Worm (Caenorhabditis elegans) whole organism, L2 larva: Measurements from ENCODE around the gene spig-3.

Source experiments
- R02D3.7 ChIP-seq: fragments of 150-350 bp; optimal IDR thresholded peaks from 2 replicates; lab custom pipeline; 2014; ENCODE audit warnings: missing biosample characterization, missing genetic modification characterization
- ZK546.5 ChIP-seq: sonication (generic microtip); optimal IDR thresholded peaks from 2 replicates; lab custom pipeline; 2017; ENCODE audit warnings: missing biosample characterization, missing genetic modification characterization
- ama-1 ChIP-seq: fragments of 150-350 bp; optimal IDR thresholded peaks from 2 replicates; lab custom pipeline; 2018; ENCODE audit warnings: inconsistent platforms
- ceh-82 ChIP-seq: fragments of 150-350 bp; optimal IDR thresholded peaks from 2 replicates; lab custom pipeline; 2014; ENCODE audit warnings: missing biosample characterization, missing genetic modification characterization
- dmd-4 ChIP-seq: sonication (generic microtip); optimal IDR thresholded peaks from 2 replicates; lab custom pipeline; 2017; ENCODE audit warnings: missing biosample characterization, missing genetic modification characterization
- egl-27 ChIP-seq: sonication (generic microtip); optimal IDR thresholded peaks from 3 replicates; lab custom pipeline; 2017; ENCODE audit warnings: missing biosample characterization, missing genetic modification reagents, missing genetic modification characterization
- lin-11 ChIP-seq: fragments of 150-350 bp; sonication (generic microtip); optimal IDR thresholded peaks from 2 replicates; lab custom pipeline; 2014; ENCODE audit warnings: missing biosample characterization, missing genetic modification characterization, inconsistent platforms, mixed read lengths
- mdl-1 ChIP-seq, 2 experiments: fragments of 150-350 bp in 1 of 2; sonication (generic microtip) in 1 of 2; optimal IDR thresholded peaks; 2 replicates each; lab custom pipeline; 2017; ENCODE audit warnings: missing biosample characterization in 2 of 2, missing genetic modification characterization in 2 of 2
- nhr-11 ChIP-seq: fragments of 150-350 bp; optimal IDR thresholded peaks from 2 replicates; lab custom pipeline; 2014; ENCODE audit warnings: missing biosample characterization, missing genetic modification characterization
- nhr-12 ChIP-seq: fragments of 150-350 bp; optimal IDR thresholded peaks from 2 replicates; lab custom pipeline; 2014; ENCODE audit warnings: missing biosample characterization, missing genetic modification characterization
- nhr-77 ChIP-seq: fragments of 150-350 bp; optimal IDR thresholded peaks from 2 replicates; lab custom pipeline; 2014; ENCODE audit warnings: missing biosample characterization, missing genetic modification characterization
- peb-1 ChIP-seq: fragments of 150-350 bp; optimal IDR thresholded peaks from 2 replicates; lab custom pipeline; 2014; ENCODE audit warnings: missing biosample characterization, missing genetic modification characterization
- sem-4 ChIP-seq: fragments of 150-350 bp; optimal IDR thresholded peaks from 2 replicates; lab custom pipeline; 2014; ENCODE audit warnings: missing biosample characterization, missing genetic modification reagents, missing genetic modification characterization
- zag-1 ChIP-seq: fragments of 150-350 bp; optimal IDR thresholded peaks from 2 replicates; lab custom pipeline; 2014; ENCODE audit warnings: missing biosample characterization, missing genetic modification characterization

DNA sequence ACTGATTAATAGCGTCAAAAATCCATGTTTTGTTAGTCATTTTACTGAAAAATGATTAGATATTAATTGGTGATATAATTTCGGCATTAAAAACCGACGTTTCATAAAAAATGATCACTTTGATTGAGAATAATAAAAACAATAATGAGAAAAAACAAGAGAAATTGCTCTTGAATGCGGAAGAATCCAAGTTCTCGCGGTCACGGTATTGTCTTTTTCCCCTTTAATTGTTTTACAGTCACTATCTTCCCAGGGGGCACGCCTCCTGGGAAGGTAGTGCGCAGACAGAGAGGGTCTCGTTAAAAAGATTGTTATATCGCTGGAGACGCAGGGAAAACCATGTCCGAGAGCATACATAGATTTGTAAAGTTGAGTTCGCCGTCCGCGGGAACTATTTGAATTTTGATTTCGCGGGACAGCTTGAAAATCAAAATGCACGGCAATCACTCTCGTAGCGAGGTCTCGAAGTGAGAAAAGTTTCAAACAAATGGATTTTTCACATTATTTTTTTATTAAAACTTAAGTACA is 5.7 kb downstream of the spig-3 start, which contains the start of gene F14D7.2:
- TF ChIP-seq ceh-82 (no peak), dmd-4 (tag; lab: Kevin White, UChicago) (no peak), ZK546.5 (tag; lab: Kevin White, UChicago) (no peak), zag-1 (no peak), egl-27 (tag; lab: Kevin White, UChicago) (no peak), ama-1 (lab: Kevin White, UChicago) (no peak), sem-4 (tag; lab: Kevin White, UChicago) (no peak), nhr-11 (tag; lab: Kevin White, UChicago) (no peak), lin-11 (tag; lab: Kevin White, UChicago) (no peak), R02D3.7 (tag; lab: Kevin White, UChicago) (no peak), mdl-1 (tag; optimal IDR thresholded peaks at IDR 0.05; lab: Kevin White, UChicago) (no peak), peb-1 (tag; lab: Kevin White, UChicago) (no peak), nhr-12 (tag; lab: Kevin White, UChicago) (no peak), nhr-77 (tag; lab: Kevin White, UChicago) (no peak)
